Worm (Caenorhabditis elegans) whole organism, L3 larva: Measurements from ENCODE around the gene Y43F8B.3.

Source experiments
- R02D3.7 ChIP-seq: fragments of 150-350 bp; optimal IDR thresholded peaks from 2 replicates; lab custom pipeline; 2014; ENCODE audit warnings: missing biosample characterization, missing genetic modification characterization
- aly-2 ChIP-seq: fragments of 150-350 bp; optimal IDR thresholded peaks from 2 replicates; lab custom pipeline; 2014; ENCODE audit warnings: missing biosample characterization, missing genetic modification characterization
- ama-1 ChIP-seq: fragments of 150-350 bp; optimal IDR thresholded peaks from 2 replicates; lab custom pipeline; 2018
- ceh-16 ChIP-seq: sonication (generic microtip); optimal IDR thresholded peaks from 2 replicates; lab custom pipeline; 2017; ENCODE audit warnings: missing biosample characterization, missing genetic modification characterization
- ceh-28 ChIP-seq: fragments of 150-350 bp; optimal IDR thresholded peaks from 2 replicates; lab custom pipeline; 2014; ENCODE audit warnings: missing biosample characterization, missing genetic modification reagents, missing genetic modification characterization
- ceh-82 ChIP-seq: fragments of 150-350 bp; optimal IDR thresholded peaks from 2 replicates; lab custom pipeline; 2014; ENCODE audit warnings: missing biosample characterization, missing genetic modification characterization
- ceh-9 ChIP-seq: sonication (generic microtip); optimal IDR thresholded peaks from 2 replicates; lab custom pipeline; 2018; ENCODE audit warnings: missing biosample characterization, missing genetic modification characterization
- daf-12 ChIP-seq: fragments of 150-350 bp; optimal IDR thresholded peaks from 2 replicates; lab custom pipeline; 2014; ENCODE audit warnings: missing biosample characterization, missing genetic modification reagents, missing genetic modification characterization
- egl-5 ChIP-seq: fragments of 150-350 bp; optimal IDR thresholded peaks from 2 replicates; lab custom pipeline; 2017; ENCODE audit warnings: missing biosample characterization, missing genetic modification reagents, missing genetic modification characterization, inconsistent platforms
- elt-1 ChIP-seq: fragments of 150-350 bp; optimal IDR thresholded peaks from 2 replicates; lab custom pipeline; 2014; ENCODE audit warnings: missing biosample characterization, missing genetic modification characterization
- elt-2 ChIP-seq: sonication (generic microtip); optimal IDR thresholded peaks from 2 replicates; lab custom pipeline; 2016; ENCODE audit warnings: missing genetic modification reagents, mild to moderate bottlenecking, missing genetic modification characterization, missing compliant biosample characterization
- eor-1 ChIP-seq, 2 experiments: fragments of 150-350 bp; optimal IDR thresholded peaks; 2 replicates each; lab custom pipeline; 2014 to 2018; ENCODE audit warnings: missing biosample characterization in 2 of 2, missing genetic modification characterization in 2 of 2
- fkh-10 ChIP-seq: sonication (generic microtip); optimal IDR thresholded peaks from 2 replicates; lab custom pipeline; 2017; ENCODE audit warnings: missing biosample characterization, missing genetic modification reagents, missing genetic modification characterization
- fkh-2 ChIP-seq: fragments of 150-350 bp; optimal IDR thresholded peaks from 2 replicates; lab custom pipeline; 2014; ENCODE audit warnings: missing biosample characterization, missing genetic modification reagents, missing genetic modification characterization
- fos-1 ChIP-seq: fragments of 150-350 bp; optimal IDR thresholded peaks from 2 replicates; lab custom pipeline; 2014; ENCODE audit warnings: missing biosample characterization, missing genetic modification characterization
- hmg-11 ChIP-seq: sonication (generic microtip); optimal IDR thresholded peaks from 2 replicates; lab custom pipeline; 2016; ENCODE audit warnings: missing genetic modification characterization, missing compliant biosample characterization
- jun-1 ChIP-seq: fragments of 150-350 bp; optimal IDR thresholded peaks from 2 replicates; lab custom pipeline; 2014; ENCODE audit warnings: missing biosample characterization, missing genetic modification reagents, missing genetic modification characterization
- lin-15B ChIP-seq: fragments of 150-350 bp; optimal IDR thresholded peaks from 2 replicates; lab custom pipeline; 2014; ENCODE audit warnings: missing biosample characterization, missing genetic modification characterization
- lin-39 ChIP-seq: fragments of 150-350 bp; optimal IDR thresholded peaks from 2 replicates; lab custom pipeline; 2018; ENCODE audit warnings: missing biosample characterization, missing genetic modification reagents, missing genetic modification characterization
- lsy-12 ChIP-seq: sonication (generic microtip); optimal IDR thresholded peaks from 2 replicates; lab custom pipeline; 2016; ENCODE audit warnings: mild to moderate bottlenecking, missing genetic modification characterization, missing compliant biosample characterization
- mdl-1 ChIP-seq: fragments of 150-350 bp; optimal IDR thresholded peaks from 2 replicates; lab custom pipeline; 2014; ENCODE audit warnings: missing biosample characterization, missing genetic modification characterization
- mml-1 ChIP-seq: fragments of 150-350 bp; sonication (generic microtip); optimal IDR thresholded peaks from 3 replicates; lab custom pipeline; 2014; ENCODE audit warnings: missing biosample characterization, missing genetic modification characterization
- nfya-1 ChIP-seq: sonication (generic microtip); optimal IDR thresholded peaks from 2 replicates; lab custom pipeline; 2017; ENCODE audit warnings: missing genetic modification characterization, mild to moderate bottlenecking, missing compliant biosample characterization, antibody characterized with exemption, moderate library complexity; ENCODE audit not compliant: insufficient read depth
- nhr-11 ChIP-seq: fragments of 150-350 bp; optimal IDR thresholded peaks from 2 replicates; lab custom pipeline; 2014; ENCODE audit warnings: missing biosample characterization, missing genetic modification characterization
- nhr-12 ChIP-seq: fragments of 150-350 bp; optimal IDR thresholded peaks from 2 replicates; lab custom pipeline; 2014; ENCODE audit warnings: missing biosample characterization, missing genetic modification characterization
- nhr-23 ChIP-seq: fragments of 150-350 bp; optimal IDR thresholded peaks from 2 replicates; lab custom pipeline; 2014; ENCODE audit warnings: missing biosample characterization, missing genetic modification reagents, missing genetic modification characterization
- nhr-237 ChIP-seq: fragments of 150-350 bp; optimal IDR thresholded peaks from 2 replicates; lab custom pipeline; 2014; ENCODE audit warnings: missing biosample characterization, missing genetic modification characterization
- nhr-25 ChIP-seq: sonication (generic microtip); optimal IDR thresholded peaks from 2 replicates; lab custom pipeline; 2017; ENCODE audit warnings: missing biosample characterization, missing genetic modification characterization
- nhr-28 ChIP-seq: fragments of 150-350 bp; optimal IDR thresholded peaks from 2 replicates; lab custom pipeline; 2014; ENCODE audit warnings: missing biosample characterization, missing genetic modification characterization
- nhr-43 ChIP-seq: sonication (generic microtip); optimal IDR thresholded peaks from 2 replicates; lab custom pipeline; 2016; ENCODE audit warnings: mild to moderate bottlenecking, missing genetic modification characterization, missing compliant biosample characterization; ENCODE audit not compliant: poor library complexity, severe bottlenecking
- nhr-67 ChIP-seq: fragments of 150-350 bp; optimal IDR thresholded peaks from 2 replicates; lab custom pipeline; 2014; ENCODE audit warnings: missing biosample characterization, missing genetic modification characterization
- nhr-76 ChIP-seq: fragments of 150-350 bp; sonication (generic microtip); optimal IDR thresholded peaks from 5 replicates; lab custom pipeline; 2014; ENCODE audit warnings: missing biosample characterization, missing genetic modification characterization
- pha-4 ChIP-seq: fragments of 150-350 bp; optimal IDR thresholded peaks from 2 replicates; lab custom pipeline; 2014; ENCODE audit warnings: missing biosample characterization, missing genetic modification reagents, missing genetic modification characterization
- pqm-1 ChIP-seq: fragments of 150-350 bp; optimal IDR thresholded peaks from 2 replicates; lab custom pipeline; 2017; ENCODE audit warnings: missing biosample characterization, missing genetic modification characterization, inconsistent platforms
- sea-2 ChIP-seq: fragments of 150-350 bp; sonication (generic microtip); optimal IDR thresholded peaks from 4 replicates; lab custom pipeline; 2014; ENCODE audit warnings: missing biosample characterization, missing genetic modification reagents, missing genetic modification characterization
- skn-1 ChIP-seq: fragments of 150-350 bp; optimal IDR thresholded peaks from 2 replicates; lab custom pipeline; 2014; ENCODE audit warnings: missing biosample characterization, missing genetic modification characterization
- tbx-2 ChIP-seq: sonication (generic microtip); optimal IDR thresholded peaks from 2 replicates; lab custom pipeline; 2016; ENCODE audit warnings: mild to moderate bottlenecking, missing genetic modification characterization, missing compliant biosample characterization
- unc-39 ChIP-seq: sonication (generic microtip); optimal IDR thresholded peaks from 4 replicates; lab custom pipeline; 2017; ENCODE audit warnings: missing biosample characterization, missing genetic modification characterization
- unc-62 ChIP-seq: fragments of 150-350 bp; sonication (generic microtip); optimal IDR thresholded peaks from 4 replicates; lab custom pipeline; 2014; ENCODE audit warnings: missing biosample characterization, missing genetic modification reagents, missing genetic modification characterization
- zag-1 ChIP-seq: fragments of 150-350 bp; optimal IDR thresholded peaks from 2 replicates; lab custom pipeline; 2014; ENCODE audit warnings: missing biosample characterization, missing genetic modification characterization
- ztf-11 ChIP-seq: fragments of 150-350 bp; optimal IDR thresholded peaks from 2 replicates; lab custom pipeline; 2014; ENCODE audit warnings: missing biosample characterization, missing genetic modification characterization
- ztf-4 ChIP-seq: fragments of 150-350 bp; optimal IDR thresholded peaks from 2 replicates; lab custom pipeline; 2014; ENCODE audit warnings: missing biosample characterization, missing genetic modification characterization

Y43F8B.3 gene

DNA sequence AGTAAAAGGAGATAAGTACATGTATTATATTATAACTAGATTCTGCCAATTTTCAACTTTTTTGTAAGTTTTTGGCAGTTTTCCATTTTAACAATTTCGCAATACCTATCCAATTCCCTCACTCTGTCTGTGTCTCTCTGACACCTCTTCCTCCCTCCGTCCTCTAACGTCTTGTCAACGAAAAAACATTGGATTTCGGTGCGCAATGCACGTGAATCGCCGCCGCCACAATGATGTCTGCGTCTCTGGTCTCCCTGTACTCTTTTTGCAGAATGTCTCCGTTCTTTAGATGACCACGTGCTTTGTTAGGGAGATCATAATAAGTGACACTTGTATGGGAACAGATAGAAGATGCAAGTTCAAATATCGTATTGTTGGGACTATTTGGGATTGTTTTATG, 26.3 kb downstream of the Y43F8B.3 start (continued):
- TF ChIP-seq nhr-25 (tag; lab: Kevin White, UChicago) (peak; percentile 98), unc-62 (GFP tag; lab: Kevin White, UChicago) (peak; percentile 95), fkh-10 (peak; percentile 64), jun-1 (peak; percentile 94), skn-1 (tag; lab: Kevin White, UChicago) (peak; percentile 68), ama-1 (lab: Kevin White, UChicago) (peak; percentile 28), aly-2 (tag; lab: Kevin White, UChicago) (no peak), nhr-67 (tag; lab: Kevin White, UChicago) (no peak), nfya-1 (peak; percentile 90), fkh-2 (no peak), tbx-2 (tag; lab: Kevin White, UChicago) (peak; percentile 86), sea-2 (peak; percentile 57), nhr-23 (peak; percentile 98), hmg-11 (peak; percentile 75), ceh-9 (tag; lab: Kevin White, UChicago) (no peak), nhr-12 (tag; lab: Kevin White, UChicago) (no peak), nhr-76 (tag; lab: Kevin White, UChicago) (no peak), ztf-4 (tag; lab: Kevin White, UChicago) (peak; percentile 65), egl-5 (tag; lab: Kevin White, UChicago) (peak; percentile 74), R02D3.7 (tag; lab: Kevin White, UChicago) (peak; percentile 56)

DNA sequence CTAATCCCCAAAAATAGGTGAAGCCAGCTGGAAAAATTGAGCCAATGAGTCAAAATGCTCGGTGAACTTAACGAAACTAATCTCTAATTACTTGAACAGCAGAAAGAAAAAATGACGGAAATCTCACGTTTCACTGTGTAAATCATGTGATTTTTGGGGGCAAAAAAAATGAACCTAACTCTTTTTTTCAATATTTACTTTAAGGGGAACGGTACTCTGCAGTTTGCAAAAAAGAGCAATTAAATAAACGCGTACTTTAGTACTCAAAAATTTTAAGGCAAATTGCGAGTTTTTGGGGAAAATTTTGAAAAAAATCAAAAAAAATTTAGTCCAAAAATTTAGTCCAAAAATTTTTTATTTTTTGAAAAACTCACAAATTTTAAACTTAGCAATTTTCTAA, 28.1 kb downstream of the Y43F8B.3 start:
- no peak for TF ChIP-seq eor-1 (tag; optimal IDR thresholded peaks at IDR 0.05; lab: Kevin White, UChicago)
- no peak for TF ChIP-seq unc-62 (GFP tag; lab: Kevin White, UChicago)
- TF ChIP-seq nhr-43 = no peak
- TF ChIP-seq tbx-2 (tag; lab: Kevin White, UChicago) = no peak
- TF ChIP-seq unc-39 (tag; lab: Kevin White, UChicago) = no peak
- TF ChIP-seq pha-4 = peak; percentile 96

DNA sequence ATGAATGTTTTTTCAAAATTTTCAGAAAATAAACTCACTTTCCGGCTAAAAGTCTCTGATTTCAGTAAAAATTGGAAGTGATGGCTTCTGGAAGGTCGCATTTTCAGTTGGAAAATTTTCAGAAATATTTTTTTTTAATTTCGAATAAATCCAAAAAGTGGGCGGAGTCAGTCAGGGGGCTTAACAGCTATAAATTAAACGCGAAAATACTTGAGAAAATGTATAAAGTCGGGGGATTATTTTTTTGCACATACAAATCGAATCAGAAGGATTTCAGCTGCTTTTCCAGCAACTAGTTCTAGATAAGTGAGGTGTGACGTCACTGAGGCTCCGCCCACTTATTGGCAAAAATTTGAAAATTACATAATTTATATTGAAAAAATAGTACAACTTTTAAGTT, 30.1 kb downstream of the Y43F8B.3 start, which contains the start of gene Y43F8B.2:
Gene Y43F8B.2, minus strand, starts transcription at position 101 of the 400 bp plus-strand sequence.
- TF ChIP-seq skn-1 (tag; lab: Kevin White, UChicago) = no peak
- no peak for TF ChIP-seq fos-1
- TF ChIP-seq nhr-11 = no peak
- no peak for TF ChIP-seq pha-4
- TF ChIP-seq hmg-11 = no peak
- TF ChIP-seq jun-1 = no peak

DNA sequence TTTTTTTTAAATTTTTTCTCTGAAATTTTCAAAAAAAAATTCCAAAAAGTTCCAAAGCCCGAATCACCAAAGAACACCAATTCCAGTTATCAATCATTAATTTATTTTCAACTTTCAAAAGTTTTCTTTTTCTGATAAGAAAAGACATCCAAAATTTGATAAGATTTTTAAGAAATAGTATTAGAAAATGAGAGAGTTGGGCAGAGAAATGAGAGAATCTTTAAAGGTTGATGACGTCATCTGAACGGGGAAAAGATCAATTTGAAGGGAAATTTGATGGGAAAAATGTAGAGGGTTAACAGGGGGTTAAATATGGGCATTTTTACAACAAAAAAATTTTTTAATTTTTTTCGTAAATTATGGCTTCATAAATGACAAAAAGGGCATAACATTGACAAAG, 30.6 kb downstream of the Y43F8B.3 start:
- TF ChIP-seq pqm-1 (tag; lab: Kevin White, UChicago) (peak; percentile 83), eor-1 (tag; optimal IDR thresholded peaks at IDR 0.05; lab: Kevin White, UChicago) (no peak), mml-1 (no peak), unc-62 (GFP tag; lab: Kevin White, UChicago) (no peak), nhr-43 (no peak), ceh-82 (tag; lab: Kevin White, UChicago) (no peak), nhr-28 (no peak), fos-1 (no peak), nhr-237 (tag; lab: Kevin White, UChicago) (no peak), nhr-11 (no peak), pha-4 (peak; percentile 38), R02D3.7 (tag; lab: Kevin White, UChicago) (no peak), ztf-4 (tag; lab: Kevin White, UChicago) (no peak), lin-39 (tag; lab: Kevin White, UChicago) (no peak), mdl-1 (tag; lab: Kevin White, UChicago) (no peak), ceh-16 (no peak), ceh-28 (tag; lab: Kevin White, UChicago) (peak; percentile 40), sea-2 (no peak), lin-15B (no peak), zag-1 (tag; lab: Kevin White, UChicago) (no peak), skn-1 (tag; lab: Kevin White, UChicago) (peak; percentile 21), elt-1 (tag; lab: Kevin White, UChicago) (no peak), nhr-76 (tag; lab: Kevin White, UChicago) (no peak), daf-12 (tag; lab: Kevin White, UChicago) (no peak), jun-1 (peak; percentile 43), tbx-2 (tag; lab: Kevin White, UChicago) (no peak), ztf-11 (no peak), nhr-25 (tag; lab: Kevin White, UChicago) (no peak), nhr-67 (tag; lab: Kevin White, UChicago) (no peak), ceh-9 (tag; lab: Kevin White, UChicago) (no peak), elt-2 (tag; lab: Kevin White, UChicago) (peak; percentile 94), fkh-10 (no peak), nhr-23 (no peak), ama-1 (lab: Kevin White, UChicago) (no peak), nfya-1 (no peak), lsy-12 (tag; lab: Kevin White, UChicago) (no peak), unc-39 (tag; lab: Kevin White, UChicago) (no peak)
